Worm (Caenorhabditis elegans) whole organism, late embryonic: ENCODE measurements around the gene T09F3.5.

Experiments
- K09A11.1 ChIP-seq: sonication (generic microtip); optimal IDR thresholded peaks from 2 replicates; lab custom pipeline; 2017; ENCODE audit warnings: antibody characterized with exemption, mild to moderate bottlenecking, missing genetic modification characterization, missing compliant biosample characterization; ENCODE audit not compliant: insufficient read depth
- ceh-24 ChIP-seq: sonication (generic microtip); optimal IDR thresholded peaks from 2 replicates; lab custom pipeline; 2016; ENCODE audit warnings: mild to moderate bottlenecking, missing genetic modification characterization, missing compliant biosample characterization
- che-1 ChIP-seq: sonication (generic microtip); optimal IDR thresholded peaks from 2 replicates; lab custom pipeline; 2016; ENCODE audit warnings: mild to moderate bottlenecking, missing genetic modification characterization, missing compliant biosample characterization
- dve-1 ChIP-seq: sonication (generic microtip); optimal IDR thresholded peaks from 2 replicates; lab custom pipeline; 2017; ENCODE audit warnings: antibody characterized with exemption, mild to moderate bottlenecking, missing genetic modification characterization, missing compliant biosample characterization
- elt-2 ChIP-seq: sonication (generic microtip); optimal IDR thresholded peaks from 2 replicates; lab custom pipeline; 2016; ENCODE audit warnings: missing genetic modification reagents, missing genetic modification characterization, missing compliant biosample characterization
- ets-4 ChIP-seq: sonication (generic microtip); optimal IDR thresholded peaks from 2 replicates; lab custom pipeline; 2016; ENCODE audit warnings: missing genetic modification characterization, missing compliant biosample characterization
- fkh-10 ChIP-seq: fragments of 150-350 bp; optimal IDR thresholded peaks from 2 replicates; lab custom pipeline; 2014; ENCODE audit warnings: missing biosample characterization, missing genetic modification reagents, missing genetic modification characterization
- hlh-30 ChIP-seq: sonication (generic microtip); optimal IDR thresholded peaks from 2 replicates; lab custom pipeline; 2017; ENCODE audit warnings: antibody characterized with exemption, missing genetic modification characterization, missing compliant biosample characterization; ENCODE audit not compliant: insufficient read depth
- nfya-1 ChIP-seq: sonication (generic microtip); optimal IDR thresholded peaks from 2 replicates; lab custom pipeline; 2017; ENCODE audit warnings: missing genetic modification characterization, mild to moderate bottlenecking, missing compliant biosample characterization, antibody characterized with exemption, moderate library complexity
- npax-4 ChIP-seq: sonication (generic microtip); optimal IDR thresholded peaks from 2 replicates; lab custom pipeline; 2016; ENCODE audit warnings: missing genetic modification characterization, missing compliant biosample characterization
- pha-2 ChIP-seq: sonication (generic microtip); optimal IDR thresholded peaks from 2 replicates; lab custom pipeline; 2017; ENCODE audit warnings: mild to moderate bottlenecking, missing genetic modification characterization, missing compliant biosample characterization
- pqm-1 ChIP-seq: sonication (generic microtip); optimal IDR thresholded peaks from 2 replicates; lab custom pipeline; 2016; ENCODE audit warnings: missing genetic modification characterization, missing compliant biosample characterization
- ztf-16 ChIP-seq: sonication (generic microtip); optimal IDR thresholded peaks from 2 replicates; lab custom pipeline; 2017; ENCODE audit warnings: missing genetic modification characterization, missing compliant biosample characterization

DNA sequence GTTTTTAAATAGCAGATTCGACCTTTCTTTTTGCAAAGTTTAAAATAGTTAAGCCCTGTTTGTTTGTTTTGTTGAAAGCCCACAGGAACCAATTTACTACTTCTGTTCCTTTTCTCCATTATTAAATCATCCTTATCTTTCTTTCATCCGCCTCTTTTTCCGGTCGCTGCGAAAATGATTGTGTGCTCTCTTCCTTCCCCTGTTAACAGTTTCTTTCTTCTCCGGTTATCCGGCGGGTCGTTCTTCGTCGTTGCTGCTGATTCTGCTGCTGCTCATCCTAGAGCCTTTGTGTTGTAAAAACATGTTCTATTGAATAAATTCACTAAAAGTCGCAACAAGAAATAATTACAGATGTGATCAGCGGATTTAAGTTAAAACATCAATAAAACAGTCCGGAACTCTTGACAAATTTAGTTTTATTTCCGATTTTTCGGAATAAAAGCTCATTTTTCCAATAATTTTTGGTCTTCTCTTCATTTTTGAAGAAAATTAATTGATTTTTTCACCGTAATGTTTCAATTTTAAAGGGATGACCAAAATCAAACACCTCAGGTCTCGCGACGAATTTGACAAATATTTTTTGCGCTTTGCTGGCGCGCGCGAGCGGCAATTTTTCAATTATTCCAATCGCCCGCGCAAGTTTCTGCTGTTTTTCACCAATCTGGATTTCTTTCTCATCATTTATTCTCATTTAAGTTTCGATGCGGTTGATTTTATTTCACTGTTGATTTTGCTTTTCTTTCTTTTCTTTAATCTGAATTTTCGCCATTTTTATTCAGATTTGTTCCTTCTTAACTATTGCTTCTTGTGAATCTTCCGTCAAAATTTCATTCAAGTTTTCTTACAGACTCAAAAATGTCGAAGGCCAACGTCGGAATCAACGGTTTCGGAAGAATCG is 3.1 kb upstream of the T09F3.5 start, which contains the start of gene gpd-1:
- TF ChIP-seq ets-4 (tag; lab: Kevin White, UChicago) (no peak), ceh-24 (tag; lab: Kevin White, UChicago) (no peak), pqm-1 (no peak), fkh-10 (GFP tag; lab: Kevin White, UChicago) (no peak), hlh-30 (tag; lab: Kevin White, UChicago) (no peak), dve-1 (no peak), elt-2 (tag; lab: Kevin White, UChicago) (no peak), ztf-16 (tag; lab: Kevin White, UChicago) (no peak), nfya-1 (tag; lab: Kevin White, UChicago) (no peak), pha-2 (tag; lab: Kevin White, UChicago) (no peak), npax-4 (tag; lab: Kevin White, UChicago) (no peak), K09A11.1 (tag; lab: Kevin White, UChicago) (no peak), che-1 (tag; lab: Kevin White, UChicago) (no peak)
